Fruit fly (Drosophila melanogaster) whole organism, embryonic: Measurements from ENCODE around the gene bor.

ENCODE experiments used
- CG17186 ChIP-seq: fragments of 200-800 bp; sonication (Bioruptor generic); optimal IDR thresholded peaks from 3 replicates; lab custom pipeline; 2017; ENCODE audit warnings: missing biosample characterization, missing genetic modification reagents, missing genetic modification characterization
- CG18619 ChIP-seq: fragments of 200-800 bp; sonication (Bioruptor generic); optimal IDR thresholded peaks from 3 replicates; lab custom pipeline; 2017; ENCODE audit warnings: missing biosample characterization, mild to moderate bottlenecking, missing genetic modification characterization
- CG34422 ChIP-seq: fragments of 200-800 bp; sonication (Bioruptor generic); IDR thresholded peaks from 3 replicates; pipeline ENCODE4 v1.3.6; 2022; ENCODE audit warnings: missing biosample characterization, missing genetic modification characterization
- h ChIP-seq: fragments of >200 bp; optimal IDR thresholded peaks from 2 replicates; lab custom pipeline; 2017
- sd ChIP-seq: fragments of 200-800 bp; sonication (Bioruptor generic); optimal IDR thresholded peaks from 3 replicates; lab custom pipeline; 2018; ENCODE audit warnings: missing biosample characterization, mild to moderate bottlenecking, missing genetic modification characterization, moderate library complexity
- slou ChIP-seq: fragments of 200-800 bp; sonication (Bioruptor generic); optimal IDR thresholded peaks from 3 replicates; lab custom pipeline; 2016; ENCODE audit warnings: missing biosample characterization, missing genetic modification characterization
- vnd ChIP-seq: fragments of 200-800 bp; sonication (Bioruptor generic); IDR thresholded peaks from 3 replicates; pipeline ENCODE4 v1.3.6; 2022; ENCODE audit warnings: missing biosample characterization, missing genetic modification characterization; ENCODE audit not compliant: partially characterized antibody
- wdn ChIP-seq: fragments of 200-800 bp; sonication (Bioruptor generic); IDR thresholded peaks from 2 replicates; pipeline ENCODE4 v1.3.6; 2022; ENCODE audit warnings: missing biosample characterization, missing genetic modification characterization

dm6 chr3R:16224415-16225165, 39.3 kb downstream of the bor start:
- peak; percentile 90 for TF ChIP-seq slou (GFP tag; lab: Kevin White, UChicago)
- TF ChIP-seq CG18619 (GFP tag; lab: Kevin White, UChicago): peak; percentile 95
- TF ChIP-seq CG34422: no peak
- no peak for TF ChIP-seq h (lab: Kevin White, UChicago)
- no peak for TF ChIP-seq wdn (GFP tag; lab: Robert Waterston, UW)
- peak; percentile 87 for TF ChIP-seq CG17186
- no peak for TF ChIP-seq vnd (GFP tag; lab: Robert Waterston, UW)
- TF ChIP-seq sd (tag; lab: Kevin White, UChicago): peak; percentile 93
